Fruit fly (Drosophila melanogaster) whole organism, wandering third instar larva: ENCODE results near the gene CG31525.

Experiments
- Abd-B ChIP-seq: fragments of >200 bp; optimal IDR thresholded peaks from 2 replicates; lab custom pipeline; 2017; ENCODE audit warnings: missing biosample characterization, missing genetic modification characterization
- CrebA ChIP-seq: fragments of 200-800 bp; sonication (Bioruptor generic); optimal IDR thresholded peaks from 2 replicates; lab custom pipeline; 2016; ENCODE audit warnings: missing biosample characterization, mild to moderate bottlenecking, missing genetic modification characterization, borderline replicate concordance
- Dif ChIP-seq: fragments of 200-275, 200-300 bp; sonication (Bioruptor generic); optimal IDR thresholded peaks from 2 replicates; lab custom pipeline; 2018; ENCODE audit warnings: missing biosample characterization, missing genetic modification characterization; ENCODE audit not compliant: partially characterized antibody
- HLH106 ChIP-seq: fragments of 200-800 bp; optimal IDR thresholded peaks from 3 replicates; lab custom pipeline; 2019; ENCODE audit warnings: missing biosample characterization, mild to moderate bottlenecking, missing genetic modification characterization, moderate library complexity
- Hr78 ChIP-seq: fragments of >200 bp; optimal IDR thresholded peaks from 2 replicates; lab custom pipeline; 2017; ENCODE audit warnings: missing biosample characterization, missing genetic modification characterization
- OdsH ChIP-seq: fragments of 200-800 bp; sonication (Bioruptor generic); optimal IDR thresholded peaks from 2 replicates; lab custom pipeline; 2016; ENCODE audit warnings: missing biosample characterization, mild to moderate bottlenecking, missing genetic modification characterization
- Rel ChIP-seq, 2 experiments: fragments of 200-800 bp; sonication (Bioruptor generic) in 1 of 2; optimal IDR thresholded peaks; 2 replicates in 1 of 2; 3 replicates in 1 of 2; lab custom pipeline; 2016 to 2019; ENCODE audit warnings: mild to moderate bottlenecking in 2 of 2, missing biosample characterization in 2 of 2, missing genetic modification characterization in 2 of 2, moderate library complexity in 1 of 2
- lola ChIP-seq: fragments of >200 bp; optimal IDR thresholded peaks from 2 replicates; lab custom pipeline; 2017; ENCODE audit warnings: missing biosample characterization, missing genetic modification characterization
- pan ChIP-seq: fragments of >200 bp; optimal IDR thresholded peaks from 2 replicates; lab custom pipeline; 2017
- rgr ChIP-seq: fragments of 200-800 bp; sonication (Bioruptor generic); optimal IDR thresholded peaks from 3 replicates; lab custom pipeline; 2016; ENCODE audit warnings: missing biosample characterization, mild to moderate bottlenecking, missing genetic modification characterization
- sage ChIP-seq: fragments of 200-800 bp; sonication (Bioruptor generic); optimal IDR thresholded peaks from 2 replicates; lab custom pipeline; 2016; ENCODE audit warnings: missing biosample characterization, mild to moderate bottlenecking, missing genetic modification characterization
- sv ChIP-seq: fragments of 200-800 bp; sonication (Bioruptor generic); optimal IDR thresholded peaks from 3 replicates; lab custom pipeline; 2016; ENCODE audit warnings: missing biosample characterization, missing genetic modification characterization
- usp ChIP-seq: fragments of >200 bp; optimal IDR thresholded peaks from 2 replicates; lab custom pipeline; 2017; ENCODE audit warnings: missing biosample characterization, missing genetic modification characterization

DNA sequence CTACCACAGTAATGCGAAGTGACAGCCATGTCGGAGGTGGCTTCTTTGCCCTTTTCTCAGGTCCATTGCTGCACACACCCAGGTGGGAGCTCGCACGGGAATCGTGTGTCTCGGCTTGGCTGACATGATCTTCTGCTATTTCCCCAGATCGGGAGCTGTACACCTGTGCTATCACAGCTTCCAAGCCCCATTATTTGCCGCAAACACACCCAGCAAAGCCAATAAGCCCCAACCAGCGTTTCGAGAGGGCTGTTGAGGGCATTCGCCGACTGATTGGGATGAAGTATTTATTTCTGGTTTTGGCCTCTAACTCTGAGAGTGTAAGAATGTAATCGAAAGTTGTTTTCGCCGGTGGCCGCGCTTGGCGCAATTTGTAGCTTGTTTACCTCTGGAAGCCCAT lies 30.8 kb downstream of the CG31525 start:
- TF ChIP-seq Abd-B (GFP tag; lab: Kevin White, UChicago), result no peak
- no peak for TF ChIP-seq pan (lab: Kevin White, UChicago)
- no peak for TF ChIP-seq Rel (GFP tag; optimal IDR thresholded peaks at IDR 0.05; lab: Kevin White, UChicago)
- no peak for TF ChIP-seq Rel (tag; optimal IDR thresholded peaks at IDR 0.05; lab: Kevin White, UChicago)
- no peak for TF ChIP-seq Dif
- TF ChIP-seq OdsH (GFP tag; lab: Kevin White, UChicago), result no peak
- no peak for TF ChIP-seq sv (GFP tag; lab: Kevin White, UChicago)
- no peak for TF ChIP-seq Hr78
- no peak for TF ChIP-seq lola (GFP tag; lab: Kevin White, UChicago)
- no peak for TF ChIP-seq sage (GFP tag; lab: Kevin White, UChicago)
- TF ChIP-seq rgr (GFP tag; lab: Kevin White, UChicago), result no peak
- TF ChIP-seq usp (GFP tag; lab: Kevin White, UChicago), result no peak
- no peak for TF ChIP-seq HLH106 (tag; lab: Kevin White, UChicago)
- no peak for TF ChIP-seq CrebA (GFP tag; lab: Kevin White, UChicago)
